Worm (Caenorhabditis elegans) whole organism, mixed stage, embryonic: Measurements from ENCODE around the gene mboa-6.

ENCODE experiments used
- M03D4.4 ChIP-seq: sonication (generic microtip); optimal IDR thresholded peaks from 2 replicates; lab custom pipeline; 2017; ENCODE audit warnings: mild to moderate bottlenecking, missing genetic modification characterization, missing compliant biosample characterization
- bed-3 ChIP-seq: fragments of 200-800 bp; sonication (Bioruptor generic); optimal IDR thresholded peaks from 3 replicates; lab custom pipeline; 2018; ENCODE audit warnings: mild to moderate bottlenecking, missing genetic modification characterization, moderate library complexity, missing compliant biosample characterization
- blmp-1 ChIP-seq: fragments of 150-350 bp; optimal IDR thresholded peaks from 2 replicates; lab custom pipeline; 2014; ENCODE audit warnings: missing biosample characterization, missing genetic modification characterization
- ceh-39 ChIP-seq: fragments of 150-350 bp; optimal IDR thresholded peaks from 2 replicates; lab custom pipeline; 2014; ENCODE audit warnings: missing biosample characterization, missing genetic modification characterization
- ceh-43 ChIP-seq: fragments of 200-800 bp; sonication (Bioruptor generic); optimal IDR thresholded peaks from 2 replicates; lab custom pipeline; 2018; ENCODE audit warnings: mild to moderate bottlenecking, missing genetic modification characterization, moderate library complexity, missing compliant biosample characterization
- ceh-83 ChIP-seq: fragments of 200-800 bp; sonication (Bioruptor generic); optimal IDR thresholded peaks from 2 replicates; lab custom pipeline; 2018; ENCODE audit warnings: mild to moderate bottlenecking, missing genetic modification characterization, missing compliant biosample characterization
- ces-1 ChIP-seq: fragments of 150-350 bp; optimal IDR thresholded peaks from 2 replicates; lab custom pipeline; 2014; ENCODE audit warnings: missing biosample characterization, missing genetic modification reagents, missing genetic modification characterization
- cnd-1 ChIP-seq: fragments of 200-800 bp; sonication (Bioruptor generic); optimal IDR thresholded peaks from 2 replicates; lab custom pipeline; 2018; ENCODE audit warnings: mild to moderate bottlenecking, missing genetic modification characterization, missing compliant biosample characterization
- drap-1 ChIP-seq: fragments of 200-800 bp; sonication (Bioruptor generic); optimal IDR thresholded peaks from 3 replicates; lab custom pipeline; 2018; ENCODE audit warnings: mild to moderate bottlenecking, missing genetic modification characterization, missing compliant biosample characterization
- elt-1 ChIP-seq: sonication (generic microtip); optimal IDR thresholded peaks from 2 replicates; lab custom pipeline; 2017; ENCODE audit warnings: missing genetic modification characterization, mild to moderate bottlenecking, missing compliant biosample characterization, antibody characterized with exemption, moderate library complexity, borderline replicate concordance; ENCODE audit not compliant: insufficient read depth
- elt-3 ChIP-seq: fragments of 150-350 bp; optimal IDR thresholded peaks from 2 replicates; lab custom pipeline; 2014; ENCODE audit warnings: missing biosample characterization, missing genetic modification characterization
- flh-1 ChIP-seq: fragments of 200-800 bp; sonication (Bioruptor generic); optimal IDR thresholded peaks from 2 replicates; lab custom pipeline; 2018; ENCODE audit warnings: mild to moderate bottlenecking, missing genetic modification characterization, moderate library complexity, missing compliant biosample characterization
- ham-2 ChIP-seq: fragments of 200-800 bp; sonication (Bioruptor generic); optimal IDR thresholded peaks from 2 replicates; lab custom pipeline; 2018; ENCODE audit warnings: mild to moderate bottlenecking, missing genetic modification characterization, missing compliant biosample characterization
- hlh-1 ChIP-seq: fragments of 150-350 bp; optimal IDR thresholded peaks from 2 replicates; lab custom pipeline; 2014; ENCODE audit warnings: missing biosample characterization, missing genetic modification reagents, missing genetic modification characterization
- lin-13 ChIP-seq: fragments of 150-350 bp; optimal IDR thresholded peaks from 2 replicates; lab custom pipeline; 2014; ENCODE audit warnings: missing biosample characterization, missing genetic modification characterization
- lin-32 ChIP-seq: fragments of 200-800 bp; sonication (Bioruptor generic); optimal IDR thresholded peaks from 2 replicates; lab custom pipeline; 2018; ENCODE audit warnings: mild to moderate bottlenecking, missing genetic modification characterization, missing compliant biosample characterization
- lsy-2 ChIP-seq: fragments of 150-350 bp; optimal IDR thresholded peaks from 2 replicates; lab custom pipeline; 2014; ENCODE audit warnings: missing biosample characterization, missing genetic modification characterization
- mab-5 ChIP-seq: fragments of 150-350 bp; optimal IDR thresholded peaks from 2 replicates; lab custom pipeline; 2014; ENCODE audit warnings: missing biosample characterization, missing genetic modification characterization
- mep-1 ChIP-seq: fragments of 150-350 bp; optimal IDR thresholded peaks from 2 replicates; lab custom pipeline; 2017; ENCODE audit warnings: missing biosample characterization, missing genetic modification reagents, missing genetic modification characterization, inconsistent platforms
- mls-2 ChIP-seq: sonication (generic microtip); optimal IDR thresholded peaks from 2 replicates; lab custom pipeline; 2016; ENCODE audit warnings: mild to moderate bottlenecking, missing genetic modification characterization, moderate library complexity, missing compliant biosample characterization
- nhr-12 ChIP-seq: fragments of 150-350 bp; optimal IDR thresholded peaks from 2 replicates; lab custom pipeline; 2014; ENCODE audit warnings: missing biosample characterization, missing genetic modification characterization
- nhr-2 ChIP-seq: fragments of 150-350 bp; optimal IDR thresholded peaks from 2 replicates; lab custom pipeline; 2014; ENCODE audit warnings: missing biosample characterization, missing genetic modification characterization
- nhr-237 ChIP-seq: fragments of 150-350 bp; optimal IDR thresholded peaks from 2 replicates; lab custom pipeline; 2014; ENCODE audit warnings: missing biosample characterization, missing genetic modification characterization
- nhr-28 ChIP-seq: fragments of 150-350 bp; optimal IDR thresholded peaks from 2 replicates; lab custom pipeline; 2014; ENCODE audit warnings: missing biosample characterization, missing genetic modification characterization
- nhr-76 ChIP-seq: sonication (generic microtip); optimal IDR thresholded peaks from 2 replicates; lab custom pipeline; 2017; ENCODE audit warnings: missing biosample characterization, missing genetic modification characterization
- pha-4 ChIP-seq: fragments of 150-350 bp; optimal IDR thresholded peaks from 2 replicates; lab custom pipeline; 2018; ENCODE audit warnings: missing biosample characterization, missing genetic modification reagents, missing genetic modification characterization
- sem-2 ChIP-seq: fragments of 200-800 bp; sonication (Bioruptor generic); optimal IDR thresholded peaks from 2 replicates; lab custom pipeline; 2018; ENCODE audit warnings: mild to moderate bottlenecking, missing genetic modification characterization, missing compliant biosample characterization
- snpc-4 ChIP-seq: fragments of 150-350 bp; optimal IDR thresholded peaks from 2 replicates; lab custom pipeline; 2014; ENCODE audit warnings: missing biosample characterization, missing genetic modification characterization
- sptf-1 ChIP-seq: sonication (generic microtip); optimal IDR thresholded peaks from 2 replicates; lab custom pipeline; 2017; ENCODE audit warnings: mild to moderate bottlenecking, missing genetic modification characterization, moderate library complexity, missing compliant biosample characterization
- tbx-8 ChIP-seq: fragments of 200-800 bp; sonication (Bioruptor generic); optimal IDR thresholded peaks from 2 replicates; lab custom pipeline; 2018; ENCODE audit warnings: mild to moderate bottlenecking, missing genetic modification characterization, moderate library complexity, missing compliant biosample characterization
- unc-120 ChIP-seq: sonication (generic microtip); optimal IDR thresholded peaks from 2 replicates; lab custom pipeline; 2017; ENCODE audit warnings: missing genetic modification characterization, missing compliant biosample characterization; ENCODE audit not compliant: poor library complexity, severe bottlenecking
- unc-39 ChIP-seq: fragments of 150-350 bp; optimal IDR thresholded peaks from 2 replicates; lab custom pipeline; 2014; ENCODE audit warnings: missing biosample characterization, missing genetic modification characterization
- unc-62 ChIP-seq: fragments of 150-350 bp; optimal IDR thresholded peaks from 2 replicates; lab custom pipeline; 2014; ENCODE audit warnings: missing biosample characterization, missing genetic modification reagents, missing genetic modification characterization
- zip-8 ChIP-seq: fragments of 150-350 bp; optimal IDR thresholded peaks from 2 replicates; lab custom pipeline; 2014; ENCODE audit warnings: missing biosample characterization, missing genetic modification characterization
- ztf-11 ChIP-seq: fragments of 150-350 bp; optimal IDR thresholded peaks from 2 replicates; lab custom pipeline; 2014; ENCODE audit warnings: missing biosample characterization, missing genetic modification characterization

Gene mboa-6

ce11 chrIII:1925048-1925537, 36.7 kb downstream of the mboa-6 start:
- TF ChIP-seq drap-1 (GFP tag; lab: Kevin White, UChicago) (peak; percentile 72), unc-39 (tag; lab: Kevin White, UChicago) (no peak), pha-4 (tag; lab: Kevin White, UChicago) (peak; percentile 94), elt-1 (tag; lab: Kevin White, UChicago) (peak; percentile 58), zip-8 (tag; lab: Kevin White, UChicago) (no peak), unc-120 (tag; lab: Kevin White, UChicago) (peak; percentile 93), nhr-2 (tag; lab: Kevin White, UChicago) (peak; percentile 64), unc-62 (GFP tag; lab: Kevin White, UChicago) (peak; percentile 98), lin-13 (tag; lab: Kevin White, UChicago) (peak; percentile 53), hlh-1 (tag; lab: Kevin White, UChicago) (peak; percentile 94), lsy-2 (tag; lab: Kevin White, UChicago) (peak; percentile 78), lin-32 (no peak), nhr-237 (tag; lab: Kevin White, UChicago) (peak; percentile 95), mab-5 (tag; lab: Kevin White, UChicago) (peak; percentile 51), nhr-76 (tag; lab: Kevin White, UChicago) (no peak), ces-1 (GFP tag; lab: Kevin White, UChicago) (peak; percentile 91), mep-1 (peak; percentile 90), flh-1 (GFP tag; lab: Kevin White, UChicago) (no peak), mls-2 (tag; lab: Kevin White, UChicago) (peak; percentile 65), ham-2 (GFP tag; lab: Kevin White, UChicago) (peak; percentile 82), ceh-39 (tag; lab: Kevin White, UChicago) (peak; percentile 25), ceh-83 (GFP tag; lab: Kevin White, UChicago) (peak; percentile 6), blmp-1 (peak; percentile 85), bed-3 (GFP tag; lab: Kevin White, UChicago) (no peak), M03D4.4 (tag; lab: Kevin White, UChicago) (peak; percentile 84), ztf-11 (peak; percentile 68), elt-3 (tag; lab: Kevin White, UChicago) (peak; percentile 73), sptf-1 (peak; percentile 86), nhr-28 (tag; lab: Kevin White, UChicago) (peak; percentile 32), ceh-43 (GFP tag; lab: Kevin White, UChicago) (peak; percentile 62)

ce11 chrIII:1923419-1924318, 38.1 kb downstream of the mboa-6 start:
- TF ChIP-seq mep-1 = peak; percentile 79
- peak; percentile 29 for TF ChIP-seq ceh-43 (GFP tag; lab: Kevin White, UChicago)
- peak; percentile 83 for TF ChIP-seq mls-2 (tag; lab: Kevin White, UChicago)
- TF ChIP-seq unc-62 (GFP tag; lab: Kevin White, UChicago) = peak; percentile 98
- no peak for TF ChIP-seq flh-1 (GFP tag; lab: Kevin White, UChicago)
- peak; percentile 42 for TF ChIP-seq mab-5 (tag; lab: Kevin White, UChicago)
- peak; percentile 78 for TF ChIP-seq nhr-237 (tag; lab: Kevin White, UChicago)
- peak; percentile 47 for TF ChIP-seq nhr-2 (tag; lab: Kevin White, UChicago)
- no peak for TF ChIP-seq unc-39 (tag; lab: Kevin White, UChicago)
- TF ChIP-seq ceh-83 (GFP tag; lab: Kevin White, UChicago) = peak; percentile 11
- TF ChIP-seq unc-120 (tag; lab: Kevin White, UChicago) = peak; percentile 94
- peak; percentile 72 for TF ChIP-seq M03D4.4 (tag; lab: Kevin White, UChicago)
- TF ChIP-seq elt-3 (tag; lab: Kevin White, UChicago) = peak; percentile 30
- TF ChIP-seq sem-2 = no peak
- TF ChIP-seq ham-2 (GFP tag; lab: Kevin White, UChicago) = peak; percentile 98
- TF ChIP-seq sptf-1 = peak; percentile 89
- TF ChIP-seq nhr-76 (tag; lab: Kevin White, UChicago) = no peak
- TF ChIP-seq cnd-1 (tag; lab: Kevin White, UChicago) = peak; percentile 31
- no peak for TF ChIP-seq lin-32
- TF ChIP-seq snpc-4 (tag; lab: Kevin White, UChicago) = no peak
- no peak for TF ChIP-seq nhr-28 (tag; lab: Kevin White, UChicago)
- TF ChIP-seq tbx-8 (GFP tag; lab: Kevin White, UChicago) = peak; percentile 74
- TF ChIP-seq lin-13 (tag; lab: Kevin White, UChicago) = no peak
- TF ChIP-seq pha-4 (tag; lab: Kevin White, UChicago) = peak; percentile 91
- TF ChIP-seq bed-3 (GFP tag; lab: Kevin White, UChicago) = peak; percentile 42
- TF ChIP-seq ztf-11 = peak; percentile 42
- TF ChIP-seq ces-1 (GFP tag; lab: Kevin White, UChicago) = peak; percentile 82
- TF ChIP-seq blmp-1 = peak; percentile 60
- TF ChIP-seq ceh-39 (tag; lab: Kevin White, UChicago) = no peak
- peak; percentile 52 for TF ChIP-seq lsy-2 (tag; lab: Kevin White, UChicago)
- TF ChIP-seq drap-1 (GFP tag; lab: Kevin White, UChicago) = peak; percentile 64
- peak; percentile 94 for TF ChIP-seq hlh-1 (tag; lab: Kevin White, UChicago)
- peak; percentile 3 for TF ChIP-seq nhr-12 (tag; lab: Kevin White, UChicago)
- TF ChIP-seq zip-8 (tag; lab: Kevin White, UChicago) = no peak
- no peak for TF ChIP-seq elt-1 (tag; lab: Kevin White, UChicago)
